Worm (Caenorhabditis elegans): ENCODE results near the gene svh-11.

ce11 chrV:2207527-2207926, 626 bp downstream of the svh-11 start:
- no peak for TF ChIP-seq dao-5 (tag; optimal IDR thresholded peaks at IDR 0.05)
- TF ChIP-seq him-1 (tag; optimal IDR thresholded peaks at IDR 0.05), result no peak
